Worm (Caenorhabditis elegans) whole organism, L1 larva: ENCODE data around the gene smg-9.

Experiments
- C04F5.9 ChIP-seq: sonication (generic microtip); optimal IDR thresholded peaks from 2 replicates; lab custom pipeline; 2016; ENCODE audit warnings: missing genetic modification characterization, missing compliant biosample characterization
- ceh-82 ChIP-seq, 3 experiments: fragments of 150-350 bp in 1 of 3; sonication (generic microtip) in 2 of 3; optimal IDR thresholded peaks; 2 replicates each; lab custom pipeline; 2014 to 2017; ENCODE audit warnings: missing biosample characterization in 3 of 3, missing genetic modification characterization in 3 of 3
- dsc-1 ChIP-seq: sonication (generic microtip); optimal IDR thresholded peaks from 2 replicates; lab custom pipeline; 2016; ENCODE audit warnings: mild to moderate bottlenecking, missing genetic modification characterization, missing compliant biosample characterization
- lin-39 ChIP-seq: fragments of 150-350 bp; optimal IDR thresholded peaks from 2 replicates; lab custom pipeline; 2014; ENCODE audit warnings: missing biosample characterization, missing genetic modification reagents, missing genetic modification characterization
- mab-9 ChIP-seq: fragments of 200-800 bp; sonication (Bioruptor generic); IDR thresholded peaks from 2 replicates; pipeline ENCODE4 v1.3.6; 2022; ENCODE audit warnings: missing genetic modification reagents, missing genetic modification characterization, missing compliant biosample characterization
- mdl-1 ChIP-seq, 2 experiments: fragments of 150-350 bp; optimal IDR thresholded peaks; 2 replicates each; lab custom pipeline; 2014 to 2017; ENCODE audit warnings: missing biosample characterization in 2 of 2, missing genetic modification characterization in 2 of 2, inconsistent platforms in 1 of 2
- nhr-11 ChIP-seq: fragments of 150-350 bp; optimal IDR thresholded peaks from 2 replicates; lab custom pipeline; 2014; ENCODE audit warnings: missing biosample characterization, missing genetic modification characterization
- nhr-28 ChIP-seq: fragments of 150-350 bp; optimal IDR thresholded peaks from 2 replicates; lab custom pipeline; 2014; ENCODE audit warnings: missing biosample characterization, missing genetic modification characterization
- nhr-77 ChIP-seq: fragments of 150-350 bp; optimal IDR thresholded peaks from 2 replicates; lab custom pipeline; 2014; ENCODE audit warnings: missing biosample characterization, missing genetic modification characterization
- pqm-1 ChIP-seq: sonication (generic microtip); optimal IDR thresholded peaks from 3 replicates; lab custom pipeline; 2017; ENCODE audit warnings: missing biosample characterization, missing genetic modification characterization
- unc-86 ChIP-seq: sonication (generic microtip); optimal IDR thresholded peaks from 2 replicates; lab custom pipeline; 2016; ENCODE audit warnings: missing genetic modification characterization, missing compliant biosample characterization
- ztf-11 ChIP-seq, 2 experiments: sonication (generic microtip); optimal IDR thresholded peaks; 2 replicates each; lab custom pipeline; 2016 to 2017; ENCODE audit warnings: missing genetic modification characterization in 2 of 2, missing biosample characterization in 1 of 2, missing compliant biosample characterization in 1 of 2

DNA sequence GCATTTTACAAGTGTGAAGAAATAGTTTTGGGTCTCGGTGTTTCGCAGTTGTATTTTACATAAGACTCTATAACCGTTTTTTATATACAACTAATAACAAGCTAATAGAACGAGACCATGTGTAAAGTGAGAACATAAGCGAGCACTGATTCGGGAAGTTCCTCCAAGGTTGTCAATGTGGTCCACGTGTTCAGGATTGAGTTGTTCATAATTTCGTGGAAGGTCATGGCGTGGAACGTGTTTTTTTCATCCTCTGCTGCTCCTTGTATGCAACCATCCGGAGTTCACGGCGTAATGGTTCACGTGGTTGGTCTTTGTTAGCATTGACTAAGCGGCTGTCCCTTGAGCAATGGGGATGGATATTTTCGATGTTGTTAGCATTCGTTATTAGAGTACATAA is 24.5 kb downstream of the smg-9 start:
- TF ChIP-seq mab-9 (GFP tag; lab: Robert Waterston, UW): no peak
- no peak for TF ChIP-seq ceh-82 (tag; optimal IDR thresholded peaks at IDR 0.05; lab: Kevin White, UChicago)
- TF ChIP-seq ztf-11 (tag; optimal IDR thresholded peaks at IDR 0.05; lab: Kevin White, UChicago): no peak
- no peak for TF ChIP-seq unc-86 (tag; lab: Kevin White, UChicago)
- no peak for TF ChIP-seq nhr-77
- TF ChIP-seq dsc-1 (tag; lab: Kevin White, UChicago): no peak
- TF ChIP-seq lin-39: no peak
- TF ChIP-seq C04F5.9: no peak
- TF ChIP-seq mdl-1 (tag; optimal IDR thresholded peaks at IDR 0.05; lab: Kevin White, UChicago): no peak
- TF ChIP-seq pqm-1: no peak
- TF ChIP-seq nhr-28: no peak
- no peak for TF ChIP-seq nhr-11 (tag; lab: Kevin White, UChicago)
